Worm (Caenorhabditis elegans) whole organism, midembryonic: Measurements from ENCODE around the gene C05C8.1.

ENCODE experiments used
- T22C8.4 ChIP-seq: fragments of 200-800 bp; sonication (Bioruptor generic); IDR thresholded peaks from 2 replicates; pipeline ENCODE4 v1.3.6; 2022; ENCODE audit warnings: missing genetic modification characterization, missing compliant biosample characterization
- ref-1 ChIP-seq: fragments of 200-800 bp; sonication (Bioruptor generic); conservative IDR thresholded peaks from 2 replicates; pipeline ENCODE4 v1.3.6; 2022; ENCODE audit warnings: missing genetic modification reagents, missing genetic modification characterization, missing compliant biosample characterization
- ztf-23 ChIP-seq: fragments of 200-800 bp; sonication (Bioruptor generic); IDR thresholded peaks from 2 replicates; pipeline ENCODE4 v1.3.6; 2022; ENCODE audit warnings: missing genetic modification reagents, missing genetic modification characterization, missing compliant biosample characterization
- ztf-29 ChIP-seq: fragments of 200-800 bp; sonication (Bioruptor generic); IDR thresholded peaks from 2 replicates; pipeline ENCODE4 v1.3.6; 2022; ENCODE audit warnings: missing genetic modification reagents, missing genetic modification characterization, missing compliant biosample characterization

DNA sequence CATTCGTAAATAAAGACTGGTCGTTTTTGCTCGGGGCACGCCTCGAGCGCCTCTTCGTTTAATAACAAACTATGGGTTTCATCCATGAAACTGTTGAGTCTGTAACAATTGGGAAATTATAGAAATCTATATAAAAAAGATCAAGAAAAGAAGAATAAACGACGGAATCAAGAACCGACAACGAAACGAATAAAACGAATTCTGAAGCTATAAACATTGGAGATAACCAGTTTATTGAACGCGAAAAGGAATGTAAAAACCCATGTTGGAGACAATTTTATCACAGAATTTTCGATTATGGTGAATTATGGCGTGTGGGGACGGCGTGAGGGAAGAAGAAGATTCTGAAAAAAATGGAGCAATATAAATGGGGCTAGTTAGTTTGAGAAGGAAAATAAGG lies 24.8 kb upstream of the C05C8.1 start, which contains the start of gene soap-1:
- TF ChIP-seq ref-1, result no peak
- no peak for TF ChIP-seq ztf-29 (GFP tag; lab: Robert Waterston, UW)
- no peak for TF ChIP-seq T22C8.4
- no peak for TF ChIP-seq ztf-23 (GFP tag; lab: Robert Waterston, UW)
